Worm (Caenorhabditis elegans) whole organism, midembryonic: ENCODE results near the gene Y54E2A.7.

ENCODE experiments used
- T22C8.4 ChIP-seq: fragments of 200-800 bp; sonication (Bioruptor generic); IDR thresholded peaks from 2 replicates; pipeline ENCODE4 v1.3.6; 2022; ENCODE audit warnings: missing genetic modification characterization, missing compliant biosample characterization
- cog-1 ChIP-seq: sonication (generic microtip); optimal IDR thresholded peaks from 2 replicates; lab custom pipeline; 2016; ENCODE audit warnings: missing genetic modification characterization, missing compliant biosample characterization
- flt-1 ChIP-seq: fragments of 200-800 bp; sonication (Bioruptor generic); IDR thresholded peaks from 2 replicates; pipeline ENCODE4 v1.3.6; 2022; ENCODE audit warnings: missing genetic modification characterization, missing compliant biosample characterization
- med-1 ChIP-seq: sonication (generic microtip); optimal IDR thresholded peaks from 2 replicates; lab custom pipeline; 2017; ENCODE audit warnings: missing genetic modification characterization, mild to moderate bottlenecking, missing compliant biosample characterization, antibody characterized with exemption, missing genetic modification reagents; ENCODE audit not compliant: insufficient read depth
- ref-1 ChIP-seq: fragments of 200-800 bp; sonication (Bioruptor generic); conservative IDR thresholded peaks from 2 replicates; pipeline ENCODE4 v1.3.6; 2022; ENCODE audit warnings: missing genetic modification reagents, missing genetic modification characterization, missing compliant biosample characterization
- tab-1 ChIP-seq: fragments of 200-800 bp; sonication (Bioruptor generic); IDR thresholded peaks from 2 replicates; pipeline ENCODE4 v1.3.6; 2022; ENCODE audit warnings: missing genetic modification characterization, missing compliant biosample characterization
- ztf-23 ChIP-seq: fragments of 200-800 bp; sonication (Bioruptor generic); IDR thresholded peaks from 2 replicates; pipeline ENCODE4 v1.3.6; 2022; ENCODE audit warnings: missing genetic modification reagents, missing genetic modification characterization, missing compliant biosample characterization

- TF ChIP-seq flt-1 (GFP tag; lab: Robert Waterston, UW) (no peak), T22C8.4 (no peak), ztf-23 (GFP tag; lab: Robert Waterston, UW) (no peak), cog-1 (tag; lab: Kevin White, UChicago) (no peak), ref-1 (no peak), med-1 (GFP tag; lab: Kevin White, UChicago) (no peak), tab-1 (GFP tag; lab: Robert Waterston, UW) (no peak)
Observed at ce11 chrII:14798047-14798522, 25.3 kb upstream of the Y54E2A.7 start, which contains the start of gene tbc-20.
